Worm (Caenorhabditis elegans): Measurements from ENCODE around the gene srr-10.

DNA sequence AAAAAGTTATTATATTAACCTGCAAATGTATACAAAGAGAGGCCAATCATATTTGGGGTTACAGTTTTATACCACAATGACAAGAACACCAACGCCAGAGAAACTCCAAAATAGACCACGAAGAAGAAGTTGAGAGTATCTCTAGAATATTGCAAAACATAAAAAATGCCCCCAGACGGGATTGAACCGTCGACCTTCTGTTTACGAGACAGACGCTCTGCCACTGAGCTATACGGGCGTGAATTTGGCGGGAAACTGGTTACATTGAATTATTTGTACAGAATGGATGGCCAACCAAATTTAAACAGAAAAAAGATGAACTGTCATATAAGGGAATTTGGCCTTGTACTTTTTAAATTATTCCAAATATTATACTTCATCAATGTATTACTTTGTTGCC lies 4.9 kb upstream of the srr-10 start:
- TF ChIP-seq dmd-4 (tag; optimal IDR thresholded peaks at IDR 0.05) = no peak
- TF ChIP-seq elt-1 (tag; optimal IDR thresholded peaks at IDR 0.05) = no peak

Data from whole organism, L2 larva.